Worm (Caenorhabditis elegans) whole organism, L1 larva: ENCODE data around the gene nhr-213.

Source experiments
- ceh-82 ChIP-seq, 3 experiments: fragments of 150-350 bp in 1 of 3; sonication (generic microtip) in 2 of 3; optimal IDR thresholded peaks; 2 replicates each; lab custom pipeline; 2014 to 2017; ENCODE audit warnings: missing biosample characterization in 3 of 3, missing genetic modification characterization in 3 of 3
- irx-1 ChIP-seq: sonication (generic microtip); optimal IDR thresholded peaks from 2 replicates; lab custom pipeline; 2016; ENCODE audit warnings: missing genetic modification characterization, missing compliant biosample characterization
- mep-1 ChIP-seq: fragments of 150-350 bp; optimal IDR thresholded peaks from 2 replicates; lab custom pipeline; 2014; ENCODE audit warnings: missing biosample characterization, missing genetic modification characterization
- rnt-1 ChIP-seq: sonication (generic microtip); optimal IDR thresholded peaks from 2 replicates; lab custom pipeline; 2016; ENCODE audit warnings: mild to moderate bottlenecking, missing genetic modification characterization, moderate library complexity, missing compliant biosample characterization
- unc-130 ChIP-seq: fragments of 150-350 bp; optimal IDR thresholded peaks from 2 replicates; lab custom pipeline; 2017; ENCODE audit warnings: missing biosample characterization, missing genetic modification characterization, inconsistent platforms

DNA sequence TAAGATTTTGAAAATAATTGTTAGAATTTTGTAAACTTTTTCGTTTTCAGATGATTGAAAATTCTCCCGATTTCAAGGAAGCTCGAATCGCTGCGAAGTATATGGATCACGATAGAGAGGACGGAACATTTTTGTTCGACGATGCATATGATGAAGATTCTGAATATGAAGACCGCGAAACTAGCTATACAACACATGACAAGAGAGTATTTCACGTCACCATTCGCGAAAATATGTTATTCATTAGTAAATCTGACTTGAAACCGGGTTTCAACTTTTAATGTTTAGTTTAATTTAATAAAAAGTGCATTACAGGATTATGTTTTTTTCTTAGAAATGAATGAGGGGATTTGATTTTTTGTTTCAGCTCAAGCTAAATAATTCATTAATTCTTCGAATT, 26.2 kb downstream of the nhr-213 start, which contains the start of gene str-57:
- TF ChIP-seq irx-1 (tag; lab: Kevin White, UChicago), result no peak
- TF ChIP-seq unc-130 (tag; lab: Kevin White, UChicago), result no peak
- no peak for TF ChIP-seq ceh-82 (tag; optimal IDR thresholded peaks at IDR 0.05; lab: Kevin White, UChicago)
- no peak for TF ChIP-seq mep-1 (tag; lab: Kevin White, UChicago)
- no peak for TF ChIP-seq rnt-1 (tag; lab: Kevin White, UChicago)
